Worm (Caenorhabditis elegans): ENCODE data around the gene K11H3.3.

K11H3.3 gene

DNA sequence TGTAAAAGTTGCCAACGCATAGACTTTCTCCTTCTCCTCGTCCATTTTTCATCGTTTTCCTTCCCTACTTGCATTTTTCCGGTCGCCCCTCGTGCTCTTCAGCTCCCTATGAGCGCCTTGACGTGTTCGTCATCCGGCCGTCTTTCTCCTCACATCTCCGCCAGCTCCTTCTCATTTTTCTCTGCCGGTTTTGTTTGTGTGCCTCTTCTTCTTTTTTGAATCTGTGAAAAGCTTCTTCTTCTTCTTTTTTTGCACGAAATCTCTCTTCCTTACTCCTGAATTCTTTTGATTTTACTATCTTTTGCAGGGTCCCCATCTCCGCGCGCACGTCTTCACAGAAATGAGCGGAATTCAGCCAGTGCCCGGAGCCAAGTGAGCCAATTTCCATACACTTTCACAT, at the start of gene K11H3.3:
K11H3.3 (plus strand) TSS at position 308 of the 400 bp plus-strand sequence.
- TF ChIP-seq ets-7 (tag; optimal IDR thresholded peaks at IDR 0.05): no peak
- TF ChIP-seq sea-1 (GFP tag; conservative IDR thresholded peaks at IDR 0.05): no peak
- TF ChIP-seq ceh-36 (tag; optimal IDR thresholded peaks at IDR 0.05): no peak
- TF ChIP-seq hnd-1 (tag; optimal IDR thresholded peaks at IDR 0.05): no peak
- TF ChIP-seq tbx-37 (GFP tag; conservative IDR thresholded peaks at IDR 0.05): no peak
- TF ChIP-seq F13C5.2 (tag; optimal IDR thresholded peaks at IDR 0.05): no peak
- no peak for TF ChIP-seq tbx-11 (GFP tag; IDR thresholded peaks at IDR 0.05)
- no peak for TF ChIP-seq pes-1 (GFP tag; IDR thresholded peaks at IDR 0.05)
- no peak for TF ChIP-seq hmbx-1 (tag; optimal IDR thresholded peaks at IDR 0.05)
- TF ChIP-seq ama-1 (optimal IDR thresholded peaks at IDR 0.05): no peak
- no peak for TF ChIP-seq hmg-4 (GFP tag; optimal IDR thresholded peaks at IDR 0.05)
- no peak for TF ChIP-seq tra-4 (tag; optimal IDR thresholded peaks at IDR 0.05)
- no peak for TF ChIP-seq flt-1 (GFP tag; IDR thresholded peaks at IDR 0.05)
- TF ChIP-seq scrt-1 (GFP tag; IDR thresholded peaks at IDR 0.05): no peak
- no peak for TF ChIP-seq aly-1 (tag; optimal IDR thresholded peaks at IDR 0.05)
- TF ChIP-seq B0310.2 (tag; optimal IDR thresholded peaks at IDR 0.05): no peak
- no peak for TF ChIP-seq ceh-13 (GFP tag; optimal IDR thresholded peaks at IDR 0.05)

DNA sequence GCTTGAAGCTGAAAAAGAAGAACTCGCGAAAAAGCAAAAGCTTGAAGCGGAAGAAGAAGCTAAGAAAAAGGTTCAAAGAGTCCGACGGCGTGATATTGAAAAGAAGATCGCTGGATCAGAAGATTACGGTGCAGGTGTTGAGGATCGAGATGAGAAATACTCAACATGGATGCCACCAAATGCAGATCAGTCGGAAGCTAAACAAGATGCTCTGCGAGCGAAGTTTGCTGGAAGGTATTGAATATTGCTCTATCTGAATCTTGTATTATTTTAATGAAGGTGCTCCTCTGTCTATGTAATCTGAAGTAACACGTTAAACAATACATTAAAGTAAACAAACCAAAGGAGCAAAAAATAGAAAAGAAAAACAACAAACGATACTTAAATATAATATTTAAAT, 49.6 kb upstream of the K11H3.3 start:
- TF ChIP-seq tra-4 (tag; optimal IDR thresholded peaks at IDR 0.05): no peak
- no peak for TF ChIP-seq F13C5.2 (tag; optimal IDR thresholded peaks at IDR 0.05)
- TF ChIP-seq ceh-13 (GFP tag; optimal IDR thresholded peaks at IDR 0.05): no peak
- TF ChIP-seq aly-1 (tag; optimal IDR thresholded peaks at IDR 0.05): no peak
- no peak for TF ChIP-seq hmbx-1 (tag; optimal IDR thresholded peaks at IDR 0.05)
- no peak for TF ChIP-seq ets-7 (tag; optimal IDR thresholded peaks at IDR 0.05)
- TF ChIP-seq hnd-1 (tag; optimal IDR thresholded peaks at IDR 0.05): no peak

DNA sequence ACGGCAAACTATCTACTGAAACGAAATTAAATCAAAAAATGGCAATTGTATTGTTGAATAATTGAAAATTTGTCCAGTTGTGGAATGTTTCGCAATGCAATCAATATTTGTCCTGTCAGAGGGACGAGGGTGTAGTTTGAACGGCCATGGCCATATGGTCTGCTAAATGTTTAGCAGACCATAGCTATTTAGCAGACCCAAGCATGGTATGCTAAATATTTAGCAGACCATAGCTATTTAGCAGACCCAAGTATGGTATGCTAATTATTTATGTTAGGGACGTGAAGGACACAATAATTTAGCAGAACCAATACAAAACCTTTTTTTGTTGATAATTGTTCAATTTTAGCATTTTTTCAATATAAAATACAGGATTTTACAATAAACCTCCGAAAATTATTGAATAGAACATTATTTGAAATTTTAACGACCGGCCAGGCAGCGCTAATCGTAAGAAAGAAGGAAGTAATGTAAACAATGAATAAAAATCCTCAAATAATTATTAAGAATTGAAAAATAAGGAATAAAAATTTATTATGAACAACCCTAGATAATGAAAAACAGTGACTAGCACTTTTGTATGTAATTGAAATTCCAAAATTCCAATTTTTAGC, 46.5 kb upstream of the K11H3.3 start, which contains the start of gene riok-3:
riok-3 (minus strand) TSS at position 15 of the 614 bp plus-strand sequence.
- TF ChIP-seq ceh-36 (tag; optimal IDR thresholded peaks at IDR 0.05) (no peak), ceh-13 (GFP tag; optimal IDR thresholded peaks at IDR 0.05) (no peak), sea-1 (GFP tag; conservative IDR thresholded peaks at IDR 0.05) (no peak), F13C5.2 (tag; optimal IDR thresholded peaks at IDR 0.05) (no peak), tbx-37 (GFP tag; conservative IDR thresholded peaks at IDR 0.05) (no peak)

DNA sequence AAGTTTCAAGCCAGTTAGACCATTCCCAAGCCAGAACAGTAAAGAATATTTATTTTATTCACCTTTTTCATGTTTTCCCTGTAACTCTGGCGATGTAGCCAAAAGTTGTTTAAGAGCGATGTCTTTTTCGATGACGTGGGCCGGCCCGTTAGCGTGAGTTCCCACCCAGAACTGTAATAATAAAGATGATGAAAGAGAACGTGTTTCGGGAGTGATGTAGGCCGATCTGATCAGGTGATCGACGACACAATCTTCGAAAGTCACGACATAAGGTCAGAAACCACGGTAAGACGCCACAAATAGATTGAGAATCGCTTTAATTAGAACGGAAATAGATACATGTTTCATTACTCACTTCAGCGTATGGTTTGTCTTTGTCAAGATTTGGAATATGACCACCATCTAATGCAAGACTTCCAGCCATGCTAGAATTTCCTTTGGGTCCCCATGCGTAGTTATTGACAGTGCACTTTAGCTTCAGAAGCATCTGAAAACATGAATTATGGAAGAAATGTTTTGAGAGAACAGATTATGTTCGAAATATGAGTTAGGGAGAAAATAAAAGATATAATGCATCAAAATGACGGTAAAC, 44.6 kb upstream of the K11H3.3 start, which contains the start of gene ZK632.4:
ZK632.4 (minus strand) TSS at position 487 of the 592 bp plus-strand sequence.
- TF ChIP-seq pes-1 (GFP tag; IDR thresholded peaks at IDR 0.05) (no peak), aly-1 (tag; optimal IDR thresholded peaks at IDR 0.05) (no peak), hnd-1 (tag; optimal IDR thresholded peaks at IDR 0.05) (no peak), B0310.2 (tag; optimal IDR thresholded peaks at IDR 0.05) (no peak), scrt-1 (GFP tag; IDR thresholded peaks at IDR 0.05) (no peak)

DNA sequence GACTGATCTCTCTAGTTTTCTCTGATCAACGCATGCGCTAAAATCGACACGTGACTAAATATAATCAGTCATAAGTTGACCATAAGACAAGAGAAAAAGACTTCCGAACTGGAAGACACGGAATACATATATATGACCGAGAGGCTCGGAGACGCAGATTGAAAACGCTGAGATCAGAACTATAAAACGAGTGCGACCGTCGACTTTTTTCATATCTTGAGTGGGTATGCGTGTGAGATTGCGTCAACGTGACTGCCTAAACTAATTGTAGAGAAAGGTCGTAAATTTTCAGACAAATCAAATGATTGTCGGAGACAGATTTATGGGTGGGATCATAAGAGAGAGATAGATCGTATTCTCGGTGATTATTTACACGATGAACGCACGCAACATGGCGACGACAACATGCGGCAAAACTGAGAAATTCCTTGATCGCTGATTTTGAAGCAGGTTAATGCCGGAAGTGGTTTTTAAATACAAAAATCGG, 44.1 kb upstream of the K11H3.3 start:
- TF ChIP-seq ama-1 (optimal IDR thresholded peaks at IDR 0.05) (no peak), tbx-37 (GFP tag; conservative IDR thresholded peaks at IDR 0.05) (no peak), pes-1 (GFP tag; IDR thresholded peaks at IDR 0.05) (no peak), tbx-11 (GFP tag; IDR thresholded peaks at IDR 0.05) (no peak), tra-4 (tag; optimal IDR thresholded peaks at IDR 0.05) (no peak), aly-1 (tag; optimal IDR thresholded peaks at IDR 0.05) (no peak)

DNA sequence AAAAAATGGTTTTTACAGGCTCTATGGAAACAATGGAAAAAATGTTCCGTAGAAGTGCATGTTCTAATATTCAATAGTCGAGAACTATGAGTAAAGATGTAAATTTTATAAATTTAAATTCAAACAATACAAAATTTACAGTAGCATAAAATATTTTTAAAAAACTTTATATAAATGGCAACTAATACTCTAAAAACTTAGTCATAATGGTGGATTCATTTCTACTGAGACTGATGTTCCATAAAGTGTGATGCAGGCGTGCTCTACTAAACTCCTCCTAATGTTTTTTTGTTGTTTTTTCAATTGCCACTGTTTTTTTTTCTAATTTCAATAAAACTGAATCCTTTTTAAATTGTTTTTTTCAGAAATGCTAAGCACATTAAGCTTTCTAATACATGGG, 43.5 kb upstream of the K11H3.3 start, which contains the start of gene gtap-2:
gtap-2 (plus strand) TSS at position 366 of the 400 bp plus-strand sequence.
- no peak for TF ChIP-seq aly-1 (tag; optimal IDR thresholded peaks at IDR 0.05)
- TF ChIP-seq ceh-36 (tag; optimal IDR thresholded peaks at IDR 0.05): no peak
- no peak for TF ChIP-seq ceh-13 (GFP tag; optimal IDR thresholded peaks at IDR 0.05)
- no peak for TF ChIP-seq pes-1 (GFP tag; IDR thresholded peaks at IDR 0.05)
- no peak for TF ChIP-seq hmbx-1 (tag; optimal IDR thresholded peaks at IDR 0.05)
- no peak for TF ChIP-seq sea-1 (GFP tag; conservative IDR thresholded peaks at IDR 0.05)
- 0 out of 2 replicates have a peak, but pooled peaks have one; percentile 37 for TF ChIP-seq tbx-37 (GFP tag; conservative IDR thresholded peaks at IDR 0.05)
- TF ChIP-seq hnd-1 (tag; optimal IDR thresholded peaks at IDR 0.05): no peak

DNA sequence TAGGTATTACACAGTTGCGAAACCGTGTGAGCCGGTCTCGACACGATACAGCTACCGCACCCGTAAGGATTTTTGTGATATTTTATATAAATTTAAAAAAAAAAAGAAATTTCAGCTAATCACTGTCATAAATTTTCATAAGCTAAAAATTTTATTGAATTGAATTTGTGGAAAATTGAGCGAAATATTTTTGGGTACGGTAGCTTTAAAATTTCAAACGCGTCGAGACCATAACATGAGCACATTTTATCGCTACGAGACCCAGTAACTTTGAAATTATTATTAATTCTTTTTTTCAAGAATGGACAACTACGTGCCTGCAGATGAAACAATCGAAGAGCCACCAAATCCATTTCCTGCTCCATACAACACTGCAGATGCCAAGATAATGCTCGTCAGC, 38.5 kb upstream of the K11H3.3 start, which contains the start of gene ZK632.14:
ZK632.14 (plus strand) TSS at position 301 of the 400 bp plus-strand sequence.
- no peak for TF ChIP-seq aly-1 (tag; optimal IDR thresholded peaks at IDR 0.05)
- TF ChIP-seq hmg-4 (GFP tag; optimal IDR thresholded peaks at IDR 0.05): no peak
- no peak for TF ChIP-seq ama-1 (optimal IDR thresholded peaks at IDR 0.05)
- TF ChIP-seq hmbx-1 (tag; optimal IDR thresholded peaks at IDR 0.05): no peak
- no peak for TF ChIP-seq tbx-11 (GFP tag; IDR thresholded peaks at IDR 0.05)
- TF ChIP-seq tra-4 (tag; optimal IDR thresholded peaks at IDR 0.05): no peak
- no peak for TF ChIP-seq pes-1 (GFP tag; IDR thresholded peaks at IDR 0.05)
- TF ChIP-seq F13C5.2 (tag; optimal IDR thresholded peaks at IDR 0.05): no peak
- TF ChIP-seq ceh-13 (GFP tag; optimal IDR thresholded peaks at IDR 0.05): no peak
- no peak for TF ChIP-seq tbx-37 (GFP tag; conservative IDR thresholded peaks at IDR 0.05)
- no peak for TF ChIP-seq sea-1 (GFP tag; conservative IDR thresholded peaks at IDR 0.05)

DNA sequence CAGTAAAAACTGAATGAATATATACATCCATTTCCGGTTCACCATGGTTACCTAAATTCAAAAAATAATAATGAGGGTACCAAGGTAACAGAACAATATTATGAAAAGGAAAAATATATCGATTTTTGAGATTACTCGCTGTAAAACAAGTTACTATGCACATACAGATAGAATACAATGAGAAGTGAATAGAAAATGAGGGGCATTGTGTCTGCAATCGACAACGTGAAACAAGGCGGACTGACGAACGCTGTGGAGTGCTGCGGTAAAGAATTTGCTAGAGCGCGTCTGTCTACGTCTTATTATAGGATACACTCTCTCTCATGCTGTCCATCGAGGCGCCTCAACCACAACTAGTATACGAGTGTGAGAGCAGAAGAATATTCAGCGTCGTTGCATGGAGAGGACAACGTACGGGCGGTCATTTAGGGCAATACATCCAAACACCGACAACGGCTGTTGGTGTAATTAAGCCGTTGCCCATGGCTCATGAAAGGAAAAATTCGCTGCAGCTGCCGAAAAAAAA, 34.5 kb upstream of the K11H3.3 start, which contains the start of gene cnx-1:
cnx-1 (minus strand) TSS at position 51 of the 526 bp plus-strand sequence.
- no peak for TF ChIP-seq scrt-1 (GFP tag; IDR thresholded peaks at IDR 0.05)
- TF ChIP-seq aly-1 (tag; optimal IDR thresholded peaks at IDR 0.05): peak; percentile 19
- TF ChIP-seq ama-1 (optimal IDR thresholded peaks at IDR 0.05): no peak
- no peak for TF ChIP-seq ceh-36 (tag; optimal IDR thresholded peaks at IDR 0.05)
- TF ChIP-seq hmbx-1 (tag; optimal IDR thresholded peaks at IDR 0.05): no peak
- TF ChIP-seq hmg-4 (GFP tag; optimal IDR thresholded peaks at IDR 0.05): peak; percentile 73
- no peak for TF ChIP-seq pes-1 (GFP tag; IDR thresholded peaks at IDR 0.05)
- TF ChIP-seq hnd-1 (tag; optimal IDR thresholded peaks at IDR 0.05): no peak
- TF ChIP-seq F13C5.2 (tag; optimal IDR thresholded peaks at IDR 0.05): no peak
